Worm (Caenorhabditis elegans): Measurements from ENCODE around the gene dct-14.

DNA sequence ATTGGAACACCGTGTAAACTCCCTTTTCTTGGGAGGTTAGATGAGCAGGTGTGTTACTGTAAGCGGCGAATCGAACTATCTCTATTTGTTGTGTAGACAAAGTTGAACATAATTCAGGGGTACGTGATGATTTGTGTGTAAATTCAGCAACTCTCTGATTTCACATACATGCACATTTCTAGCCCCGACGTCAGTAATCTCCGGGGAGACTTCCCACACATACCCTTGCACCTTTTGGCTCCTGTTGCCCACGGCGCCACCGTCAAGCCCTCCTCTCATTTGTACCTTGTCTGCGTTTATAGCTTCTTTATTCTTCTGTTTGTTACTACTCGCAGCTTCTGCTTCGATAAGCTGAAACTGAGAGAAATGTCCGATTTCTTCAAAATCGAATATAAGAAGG lies 18.6 kb upstream of the dct-14 start, which contains the start of gene Y38H6C.25:
- TF ChIP-seq aly-2 (tag; optimal IDR thresholded peaks at IDR 0.05) (no peak), ztf-11 (tag; optimal IDR thresholded peaks at IDR 0.05) (no peak), ZK337.2 (GFP tag; IDR thresholded peaks at IDR 0.05) (no peak), lin-13 (GFP tag; optimal IDR thresholded peaks at IDR 0.05) (no peak), ceh-82 (tag; optimal IDR thresholded peaks at IDR 0.05) (no peak), lin-39 (tag; optimal IDR thresholded peaks at IDR 0.05) (no peak)

All from whole organism, L4 larva.